Worm (Caenorhabditis elegans) whole organism, L4 larva: ENCODE measurements around the gene rom-2.
A peak's percentile ranks its signal among the peaks of the same experiment; 100 is the strongest.

ENCODE experiments used
- F37D6.2 ChIP-seq: sonication (generic microtip); optimal IDR thresholded peaks from 2 replicates; lab custom pipeline; 2016; ENCODE audit warnings: mild to moderate bottlenecking, missing genetic modification characterization, missing compliant biosample characterization
- Y105C5A.15 ChIP-seq: fragments of 200-800 bp; sonication (Bioruptor generic); IDR thresholded peaks from 2 replicates; pipeline ENCODE4 v1.3.6; 2022; ENCODE audit warnings: missing genetic modification characterization, missing compliant biosample characterization
- Y48G9A.11 ChIP-seq: fragments of 200-800 bp; sonication (Bioruptor generic); IDR thresholded peaks from 2 replicates; pipeline ENCODE4 v1.3.6; 2022; ENCODE audit warnings: missing genetic modification reagents, missing genetic modification characterization, missing compliant biosample characterization
- aha-1 ChIP-seq: fragments of 150-350 bp; peaks from one replicate; lab custom pipeline; 2014; ENCODE audit warnings: missing biosample characterization, missing genetic modification characterization
- aly-2 ChIP-seq: sonication (generic microtip); optimal IDR thresholded peaks from 2 replicates; lab custom pipeline; 2018; ENCODE audit warnings: missing biosample characterization, missing genetic modification characterization
- arid-1 ChIP-seq: fragments of 200-800 bp; sonication (Bioruptor generic); conservative IDR thresholded peaks from 2 replicates; pipeline ENCODE4 v1.3.6; 2022; ENCODE audit warnings: missing genetic modification reagents, missing genetic modification characterization, missing compliant biosample characterization
- ceh-20 ChIP-seq: fragments of 200-800 bp; sonication (Bioruptor generic); IDR thresholded peaks from 2 replicates; pipeline ENCODE4 v1.3.6; 2022; ENCODE audit warnings: missing genetic modification reagents, missing genetic modification characterization, missing compliant biosample characterization
- ctbp-1 ChIP-seq: fragments of 200-800 bp; sonication (Bioruptor generic); IDR thresholded peaks from 2 replicates; pipeline ENCODE4 v1.3.6; 2022; ENCODE audit warnings: missing genetic modification reagents, missing genetic modification characterization, missing compliant biosample characterization
- daf-12 ChIP-seq: fragments of 150-350 bp; optimal IDR thresholded peaks from 2 replicates; lab custom pipeline; 2014; ENCODE audit warnings: missing biosample characterization, missing genetic modification reagents, missing genetic modification characterization
- daf-16 ChIP-seq, 3 experiments: sonication (generic microtip); optimal IDR thresholded peaks; 2 replicates each; lab custom pipeline; 2016 to 2017; ENCODE audit warnings: missing genetic modification characterization in 3 of 3, missing genetic modification reagents in 3 of 3, mild to moderate bottlenecking in 2 of 3, missing compliant biosample characterization in 2 of 3, missing biosample characterization in 1 of 3, moderate library complexity in 1 of 3
- daf-8 ChIP-seq: fragments of 200-800 bp; sonication (Bioruptor generic); IDR thresholded peaks from 2 replicates; pipeline ENCODE4 v1.3.6; 2022; ENCODE audit warnings: missing genetic modification characterization, missing compliant biosample characterization
- dmd-6 ChIP-seq: fragments of 200-800 bp; sonication (Bioruptor generic); IDR thresholded peaks from 2 replicates; pipeline ENCODE4 v1.3.6; 2022; ENCODE audit warnings: missing genetic modification reagents, missing genetic modification characterization, missing compliant biosample characterization
- dpl-1 ChIP-seq: fragments of 150-350 bp; optimal IDR thresholded peaks from 2 replicates; lab custom pipeline; 2014; ENCODE audit warnings: missing biosample characterization, missing genetic modification reagents, missing genetic modification characterization
- duxl-1 ChIP-seq: sonication (generic microtip); optimal IDR thresholded peaks from 2 replicates; lab custom pipeline; 2016; ENCODE audit warnings: mild to moderate bottlenecking, missing genetic modification characterization, moderate library complexity, missing compliant biosample characterization; ENCODE audit not compliant: poor library complexity
- dve-1 ChIP-seq: sonication (generic microtip); optimal IDR thresholded peaks from 2 replicates; lab custom pipeline; 2017; ENCODE audit warnings: antibody characterized with exemption, mild to moderate bottlenecking, missing genetic modification characterization, missing compliant biosample characterization; ENCODE audit not compliant: insufficient read depth
- egl-27 ChIP-seq: sonication (generic microtip); optimal IDR thresholded peaks from 3 replicates; lab custom pipeline; 2017; ENCODE audit warnings: missing biosample characterization, missing genetic modification reagents, missing genetic modification characterization
- fkh-10 ChIP-seq: fragments of 150-350 bp; optimal IDR thresholded peaks from 2 replicates; lab custom pipeline; 2014; ENCODE audit warnings: missing biosample characterization, missing genetic modification reagents, missing genetic modification characterization
- gei-8 ChIP-seq: fragments of 200-800 bp; sonication (Bioruptor generic); optimal IDR thresholded peaks from 2 replicates; lab custom pipeline; 2018; ENCODE audit warnings: mild to moderate bottlenecking, missing genetic modification characterization, missing compliant biosample characterization
- hlh-30 ChIP-seq: sonication (generic microtip); optimal IDR thresholded peaks from 2 replicates; lab custom pipeline; 2017; ENCODE audit warnings: antibody characterized with exemption, mild to moderate bottlenecking, missing genetic modification characterization, missing compliant biosample characterization; ENCODE audit not compliant: insufficient read depth
- hmg-1.1 ChIP-seq: fragments of 200-800 bp; sonication (Bioruptor generic); IDR thresholded peaks from 2 replicates; pipeline ENCODE4 v1.3.6; 2022; ENCODE audit warnings: missing genetic modification reagents, missing genetic modification characterization, missing compliant biosample characterization
- jun-1 ChIP-seq: fragments of 150-350 bp; optimal IDR thresholded peaks from 2 replicates; lab custom pipeline; 2014; ENCODE audit warnings: missing biosample characterization, missing genetic modification reagents, missing genetic modification characterization
- lin-1 ChIP-seq: fragments of 200-800 bp; sonication (Bioruptor generic); IDR thresholded peaks from 2 replicates; pipeline ENCODE4 v1.3.6; 2022; ENCODE audit warnings: missing genetic modification reagents, missing genetic modification characterization, missing compliant biosample characterization
- lin-13 ChIP-seq: fragments of 150-350 bp; optimal IDR thresholded peaks from 2 replicates; lab custom pipeline; 2014; ENCODE audit warnings: missing biosample characterization, missing genetic modification reagents, missing genetic modification characterization
- lin-29 ChIP-seq: fragments of 200-800 bp; sonication (Bioruptor generic); IDR thresholded peaks from 2 replicates; pipeline ENCODE4 v1.3.6; 2022; ENCODE audit warnings: missing genetic modification reagents, missing genetic modification characterization, missing compliant biosample characterization
- lsy-2 ChIP-seq, 2 experiments: fragments of 150-350 bp in 1 of 2; sonication (generic microtip) in 1 of 2; optimal IDR thresholded peaks; 2 replicates each; lab custom pipeline; 2014 to 2017; ENCODE audit warnings: missing biosample characterization in 2 of 2, missing genetic modification characterization in 2 of 2
- madf-9 ChIP-seq: fragments of 200-800 bp; sonication (Bioruptor generic); conservative IDR thresholded peaks from 2 replicates; pipeline ENCODE4 v1.3.6; 2022; ENCODE audit warnings: missing genetic modification reagents, missing genetic modification characterization, missing compliant biosample characterization
- mdl-1 ChIP-seq, 2 experiments: fragments of 150-350 bp in 1 of 2; sonication (generic microtip) in 1 of 2; optimal IDR thresholded peaks; 2 replicates each; lab custom pipeline; 2014 to 2017; ENCODE audit warnings: missing biosample characterization in 2 of 2, missing genetic modification characterization in 2 of 2
- mdt-29 ChIP-seq: fragments of 200-800 bp; sonication (Bioruptor generic); IDR thresholded peaks from 2 replicates; pipeline ENCODE4 v1.3.6; 2022; ENCODE audit warnings: missing genetic modification reagents, missing genetic modification characterization, missing compliant biosample characterization
- mes-2 ChIP-seq: sonication (generic microtip); optimal IDR thresholded peaks from 2 replicates; lab custom pipeline; 2016; ENCODE audit warnings: missing genotype, mild to moderate bottlenecking, missing genetic modification characterization, missing compliant biosample characterization; ENCODE audit not compliant: poor library complexity, severe bottlenecking
- mxl-3 ChIP-seq: fragments of 200-800 bp; sonication (Bioruptor generic); optimal IDR thresholded peaks from 2 replicates; lab custom pipeline; 2018; ENCODE audit warnings: mild to moderate bottlenecking, missing genetic modification characterization, missing compliant biosample characterization
- nhr-11 ChIP-seq: fragments of 150-350 bp; optimal IDR thresholded peaks from 2 replicates; lab custom pipeline; 2014; ENCODE audit warnings: missing biosample characterization, missing genetic modification characterization
- nhr-237 ChIP-seq: sonication (generic microtip); optimal IDR thresholded peaks from 2 replicates; lab custom pipeline; 2017; ENCODE audit warnings: missing biosample characterization, missing genetic modification characterization
- nhr-25 ChIP-seq: sonication (generic microtip); optimal IDR thresholded peaks from 2 replicates; lab custom pipeline; 2017; ENCODE audit warnings: missing genetic modification characterization, mild to moderate bottlenecking, missing compliant biosample characterization, antibody characterized with exemption, moderate library complexity, borderline replicate concordance; ENCODE audit not compliant: insufficient read depth
- nhr-28 ChIP-seq: fragments of 150-350 bp; optimal IDR thresholded peaks from 2 replicates; lab custom pipeline; 2014; ENCODE audit warnings: missing biosample characterization, missing genetic modification characterization
- nhr-42 ChIP-seq: fragments of 200-800 bp; sonication (Bioruptor generic); IDR thresholded peaks from 2 replicates; pipeline ENCODE4 v1.3.6; 2022; ENCODE audit warnings: missing genetic modification characterization, missing compliant biosample characterization
- nhr-48 ChIP-seq: sonication (generic microtip); optimal IDR thresholded peaks from 2 replicates; lab custom pipeline; 2016; ENCODE audit warnings: mild to moderate bottlenecking, missing genetic modification characterization, missing compliant biosample characterization
- nhr-6 ChIP-seq: fragments of 150-350 bp; optimal IDR thresholded peaks from 2 replicates; lab custom pipeline; 2014; ENCODE audit warnings: missing biosample characterization, missing genetic modification characterization
- nhr-77 ChIP-seq: fragments of 150-350 bp; optimal IDR thresholded peaks from 2 replicates; lab custom pipeline; 2014; ENCODE audit warnings: missing biosample characterization, missing genetic modification characterization
- rbr-2 ChIP-seq: sonication (generic microtip); optimal IDR thresholded peaks from 2 replicates; lab custom pipeline; 2016; ENCODE audit warnings: missing genotype, missing genetic modification characterization, missing compliant biosample characterization
- sdz-12 ChIP-seq: fragments of 200-800 bp; sonication (Bioruptor generic); optimal IDR thresholded peaks from 2 replicates; lab custom pipeline; 2018; ENCODE audit warnings: mild to moderate bottlenecking, missing genetic modification characterization, missing compliant biosample characterization
- snpc-1.2 ChIP-seq: fragments of 200-800 bp; sonication (Bioruptor generic); IDR thresholded peaks from 2 replicates; pipeline ENCODE4 v1.3.6; 2022; ENCODE audit warnings: missing genetic modification reagents, missing genetic modification characterization, missing compliant biosample characterization
- snpc-4 ChIP-seq: fragments of 150-350 bp; optimal IDR thresholded peaks from 2 replicates; lab custom pipeline; 2014; ENCODE audit warnings: missing biosample characterization, missing genetic modification characterization
- spr-1 ChIP-seq: sonication (generic microtip); optimal IDR thresholded peaks from 2 replicates; lab custom pipeline; 2016; ENCODE audit warnings: mild to moderate bottlenecking, missing genetic modification characterization, missing compliant biosample characterization
- spr-3 ChIP-seq: fragments of 200-800 bp; sonication (Bioruptor generic); optimal IDR thresholded peaks from 2 replicates; lab custom pipeline; 2018; ENCODE audit warnings: mild to moderate bottlenecking, missing genetic modification characterization, missing compliant biosample characterization
- zfp-3 ChIP-seq: fragments of 200-800 bp; sonication (Bioruptor generic); conservative IDR thresholded peaks from 2 replicates; pipeline ENCODE4 v1.3.6; 2022; ENCODE audit warnings: missing genetic modification reagents, missing genetic modification characterization, missing compliant biosample characterization
- ztf-11 ChIP-seq: fragments of 150-350 bp; optimal IDR thresholded peaks from 2 replicates; lab custom pipeline; 2014; ENCODE audit warnings: missing biosample characterization, missing genetic modification characterization

Gene rom-2

ce11 chrIII:9620148-9620547 lies 24.7 kb upstream of the rom-2 start:
- TF ChIP-seq ctbp-1 (0 out of 2 replicates have a peak, but pooled peaks have one; percentile 20), lin-1 (GFP tag; lab: Robert Waterston, UW) (0 out of 2 replicates have a peak, but pooled peaks have one; percentile 18), dve-1 (tag; lab: Kevin White, UChicago) (peak; percentile 16), lsy-2 (tag; optimal IDR thresholded peaks at IDR 0.05; lab: Kevin White, UChicago) (peak in 1 of 2 experiments; percentile 30), mxl-3 (peak; percentile 59), spr-3 (GFP tag; lab: Kevin White, UChicago) (no peak), nhr-28 (tag; lab: Kevin White, UChicago) (peak; percentile 6), hlh-30 (tag; lab: Kevin White, UChicago) (peak; percentile 51), mdt-29 (no peak), daf-16 (GFP tag; optimal IDR thresholded peaks at IDR 0.05; lab: Kevin White, UChicago) (peak in 1 of 2 experiments; percentile 77), daf-16 (tag; optimal IDR thresholded peaks at IDR 0.05; lab: Kevin White, UChicago) (peak; percentile 15), dpl-1 (no peak), mes-2 (peak; percentile 15), nhr-11 (peak; percentile 49), mdl-1 (tag; optimal IDR thresholded peaks at IDR 0.05; lab: Kevin White, UChicago) (peak in 1 of 2 experiments; percentile 10), aha-1 (tag; lab: Kevin White, UChicago) (peak; percentile 95), dmd-6 (GFP tag; lab: Robert Waterston, UW) (peak; percentile 26)

ce11 chrIII:9619079-9619761 lies 23.8 kb upstream of the rom-2 start, which contains the start of gene hlh-11:
Gene hlh-11, plus strand, starts transcription at chrIII:9619711.
- TF ChIP-seq nhr-237 (tag; lab: Kevin White, UChicago), result peak; percentile 64
- TF ChIP-seq snpc-4 (tag; lab: Kevin White, UChicago), result no peak
- peak; percentile 45; the same call in 1 of the 2 replicates for TF ChIP-seq mdt-29
- no peak for TF ChIP-seq madf-9
- 0 out of 2 replicates have a peak, but pooled peaks have one; percentile 42 for TF ChIP-seq nhr-42 (GFP tag; lab: Robert Waterston, UW)
- peak; percentile 22 for TF ChIP-seq spr-3 (GFP tag; lab: Kevin White, UChicago)
- TF ChIP-seq ceh-20 (GFP tag; lab: Robert Waterston, UW), result peak; percentile 64
- peak; percentile 66 for TF ChIP-seq nhr-77 (tag; lab: Kevin White, UChicago)
- TF ChIP-seq rbr-2 (tag; lab: Kevin White, UChicago), result peak; percentile 96
- peak; percentile 89 for TF ChIP-seq gei-8 (GFP tag; lab: Kevin White, UChicago)
- no peak for TF ChIP-seq daf-8 (GFP tag; lab: Robert Waterston, UW)
- no peak for TF ChIP-seq sdz-12
- TF ChIP-seq lin-29 (GFP tag; lab: Robert Waterston, UW), result peak; percentile 33; the same call in 1 of the 2 replicates
- peak; percentile 61 for TF ChIP-seq zfp-3 (GFP tag; lab: Robert Waterston, UW)
- peak; percentile 83 for TF ChIP-seq nhr-28 (tag; lab: Kevin White, UChicago)
- peak; percentile 90 for TF ChIP-seq F37D6.2 (tag; lab: Kevin White, UChicago)
- TF ChIP-seq nhr-25 (tag; lab: Kevin White, UChicago), result peak; percentile 86
- TF ChIP-seq fkh-10, result peak; percentile 89
- TF ChIP-seq spr-1 (tag; lab: Kevin White, UChicago), result peak; percentile 88
- TF ChIP-seq duxl-1 (tag; lab: Kevin White, UChicago), result peak; percentile 25
- peak; percentile 17; the same call in 1 of the 2 replicates for TF ChIP-seq arid-1 (GFP tag; lab: Robert Waterston, UW)
- peak; percentile 38 for TF ChIP-seq lin-13 (GFP tag; lab: Kevin White, UChicago)
- no peak for TF ChIP-seq Y48G9A.11 (GFP tag; lab: Robert Waterston, UW)
- TF ChIP-seq nhr-11, result peak; percentile 85
- TF ChIP-seq nhr-6 (tag; lab: Kevin White, UChicago), result peak; percentile 85
- peak; percentile 53 for TF ChIP-seq mes-2
- TF ChIP-seq ztf-11 (tag; lab: Kevin White, UChicago), result no peak
- TF ChIP-seq jun-1 (tag; lab: Kevin White, UChicago), result no peak
- TF ChIP-seq nhr-48 (tag; lab: Kevin White, UChicago), result peak; percentile 93
- 0 out of 2 replicates have a peak, but pooled peaks have one; percentile 13 for TF ChIP-seq snpc-1.2 (GFP tag; lab: Robert Waterston, UW)
- TF ChIP-seq mdl-1 (tag; optimal IDR thresholded peaks at IDR 0.05; lab: Kevin White, UChicago), result peak; percentile 92 to 99
- peak; percentile 89 for TF ChIP-seq hmg-1.1 (GFP tag; lab: Robert Waterston, UW)
- no peak for TF ChIP-seq aly-2
- no peak for TF ChIP-seq Y105C5A.15
- TF ChIP-seq egl-27 (tag; lab: Kevin White, UChicago), result no peak
- no peak for TF ChIP-seq daf-12 (tag; lab: Kevin White, UChicago)
